Fruit fly (Drosophila melanogaster) whole organism, embryonic: ENCODE results near the gene CG31875.

Experiments used
- Aef1 ChIP-seq: fragments of 200-800 bp; sonication (Bioruptor generic); IDR thresholded peaks from 3 replicates; pipeline ENCODE4 v1.3.6; 2022; ENCODE audit warnings: missing biosample characterization, missing genetic modification characterization
- Atf6 ChIP-seq: fragments of 200-800 bp; sonication (Bioruptor generic); IDR thresholded peaks from 2 replicates; pipeline ENCODE4 v1.3.6; 2022; ENCODE audit warnings: missing biosample characterization, missing genetic modification characterization
- CG10267 ChIP-seq: fragments of 200-800 bp; sonication (Bioruptor generic); optimal IDR thresholded peaks from 2 replicates; lab custom pipeline; 2018; ENCODE audit warnings: missing biosample characterization, mild to moderate bottlenecking, missing genetic modification characterization, moderate library complexity
- CG10959 ChIP-seq: fragments of 200-800 bp; sonication (Bioruptor generic); IDR thresholded peaks from 2 replicates; pipeline ENCODE4 v1.3.6; 2022; ENCODE audit warnings: missing biosample characterization, missing genetic modification characterization
- CG11085 ChIP-seq: fragments of 200-800 bp; sonication (Bioruptor generic); IDR thresholded peaks from 2 replicates; pipeline ENCODE4 v1.3.6; 2022; ENCODE audit warnings: missing biosample characterization, missing genetic modification characterization
- CG11456 ChIP-seq: fragments of 200-800 bp; sonication (Bioruptor generic); IDR thresholded peaks from 3 replicates; pipeline ENCODE4 v1.3.6; 2022; ENCODE audit warnings: missing biosample characterization, missing genetic modification characterization
- CG15514 ChIP-seq: fragments of 200-800 bp; sonication (Bioruptor generic); optimal IDR thresholded peaks from 3 replicates; lab custom pipeline; 2017; ENCODE audit warnings: missing biosample characterization, missing genetic modification characterization, mild to moderate bottlenecking, moderate library complexity, missing genetic modification reagents
- CG16863 ChIP-seq: fragments of 200-800 bp; sonication (Bioruptor generic); optimal IDR thresholded peaks from 3 replicates; lab custom pipeline; 2016; ENCODE audit warnings: missing biosample characterization, missing genetic modification characterization
- CG17802 ChIP-seq: fragments of 200-800 bp; sonication (Bioruptor generic); optimal IDR thresholded peaks from 2 replicates; lab custom pipeline; 2018; ENCODE audit warnings: missing biosample characterization, mild to moderate bottlenecking, missing genetic modification characterization, moderate library complexity
- CG2712 ChIP-seq: fragments of 200-800 bp; optimal IDR thresholded peaks from 3 replicates; lab custom pipeline; 2019; ENCODE audit warnings: missing biosample characterization, mild to moderate bottlenecking, missing genetic modification characterization, moderate library complexity
- CG2889 ChIP-seq: fragments of 200-800 bp; sonication (Bioruptor generic); IDR thresholded peaks from 3 replicates; pipeline ENCODE4 v1.3.6; 2022; ENCODE audit warnings: missing biosample characterization, missing genetic modification characterization
- CG31224 ChIP-seq: fragments of 200-800 bp; sonication (Bioruptor generic); IDR thresholded peaks from 2 replicates; pipeline ENCODE4 v1.3.6; 2022; ENCODE audit warnings: missing biosample characterization, missing genetic modification characterization
- CG31365 ChIP-seq: fragments of 200-800 bp; sonication (Bioruptor generic); optimal IDR thresholded peaks from 2 replicates; lab custom pipeline; 2018; ENCODE audit warnings: missing biosample characterization, mild to moderate bottlenecking, missing genetic modification characterization
- CG31388 ChIP-seq: fragments of 200-800 bp; sonication (Bioruptor generic); optimal IDR thresholded peaks from 2 replicates; lab custom pipeline; 2016; ENCODE audit warnings: missing biosample characterization, missing genetic modification characterization
- CG3163 ChIP-seq: fragments of 200-800 bp; sonication (Bioruptor generic); optimal IDR thresholded peaks from 3 replicates; lab custom pipeline; 2016; ENCODE audit warnings: missing biosample characterization, missing genetic modification characterization
- CG4820 ChIP-seq: fragments of 200-800 bp; sonication (Bioruptor generic); optimal IDR thresholded peaks from 3 replicates; lab custom pipeline; 2016; ENCODE audit warnings: missing biosample characterization, missing genetic modification characterization
- CG4854 ChIP-seq: fragments of 200-800 bp; sonication (Bioruptor generic); optimal IDR thresholded peaks from 2 replicates; lab custom pipeline; 2016; ENCODE audit warnings: missing biosample characterization, missing genetic modification characterization, inconsistent platforms
- CG8944 ChIP-seq: fragments of 200-800 bp; sonication (Bioruptor generic); optimal IDR thresholded peaks from 3 replicates; lab custom pipeline; 2016; ENCODE audit warnings: missing biosample characterization, missing genetic modification characterization
- CG9437 ChIP-seq: fragments of 200-800 bp; sonication (Bioruptor generic); optimal IDR thresholded peaks from 2 replicates; lab custom pipeline; 2018; ENCODE audit warnings: missing biosample characterization, mild to moderate bottlenecking, missing genetic modification characterization
- CkIIα-i1 ChIP-seq: fragments of 200-800 bp; sonication (Bioruptor generic); IDR thresholded peaks from 2 replicates; pipeline ENCODE4 v1.3.6; 2022; ENCODE audit warnings: missing biosample characterization, missing genetic modification characterization
- Dref ChIP-seq: fragments of 200-800 bp; sonication (Bioruptor generic); IDR thresholded peaks from 2 replicates; pipeline ENCODE4 v1.3.6; 2022; ENCODE audit warnings: missing biosample characterization, missing genetic modification characterization
- H2.0 ChIP-seq: fragments of 200-800 bp; sonication (Bioruptor generic); IDR thresholded peaks from 2 replicates; pipeline ENCODE4 v1.3.6; 2022; ENCODE audit warnings: missing biosample characterization, missing genetic modification characterization
- Hey ChIP-seq: fragments of 200-800 bp; sonication (Bioruptor generic); optimal IDR thresholded peaks from 3 replicates; lab custom pipeline; 2018; ENCODE audit warnings: missing biosample characterization, mild to moderate bottlenecking, missing genetic modification characterization
- Jarid2 ChIP-seq: fragments of 200-800 bp; sonication (Bioruptor generic); optimal IDR thresholded peaks from 3 replicates; lab custom pipeline; 2017; ENCODE audit warnings: mild to moderate bottlenecking, missing biosample characterization, missing genetic modification reagents, missing genetic modification characterization
- MESR4 ChIP-seq: fragments of 200-800 bp; sonication (Bioruptor generic); optimal IDR thresholded peaks from 2 replicates; lab custom pipeline; 2018; ENCODE audit warnings: missing biosample characterization, mild to moderate bottlenecking, missing genetic modification characterization, moderate library complexity
- Oli ChIP-seq: fragments of 200-800 bp; sonication (Bioruptor generic); optimal IDR thresholded peaks from 2 replicates; lab custom pipeline; 2018; ENCODE audit warnings: missing biosample characterization, mild to moderate bottlenecking, missing genetic modification characterization, moderate library complexity
- Rx ChIP-seq: fragments of 200-800 bp; sonication (Bioruptor generic); IDR thresholded peaks from 2 replicates; pipeline ENCODE4 v1.3.6; 2022; ENCODE audit warnings: missing biosample characterization, missing genetic modification characterization
- ara ChIP-seq: fragments of 200-800 bp; sonication (Bioruptor generic); IDR thresholded peaks from 2 replicates; pipeline ENCODE4 v1.3.6; 2022; ENCODE audit warnings: missing biosample characterization, missing genetic modification characterization
- bab2 ChIP-seq: fragments of 200-800 bp; sonication (Bioruptor generic); optimal IDR thresholded peaks from 2 replicates; lab custom pipeline; 2016; ENCODE audit warnings: missing biosample characterization, missing genetic modification characterization
- bbx ChIP-seq: fragments of 200-800 bp; sonication (Bioruptor generic); IDR thresholded peaks from 2 replicates; pipeline ENCODE4 v1.3.6; 2022; ENCODE audit warnings: missing biosample characterization, missing genetic modification characterization; ENCODE audit not compliant: partially characterized antibody
- bowl ChIP-seq: fragments of 200-800 bp; sonication (Bioruptor generic); IDR thresholded peaks from 2 replicates; pipeline ENCODE4 v1.3.6; 2022; ENCODE audit warnings: missing biosample characterization, missing genetic modification characterization
- cg ChIP-seq: fragments of 200-800 bp; sonication (Bioruptor generic); optimal IDR thresholded peaks from 3 replicates; lab custom pipeline; 2019; ENCODE audit warnings: missing biosample characterization, mild to moderate bottlenecking, missing genetic modification characterization, moderate library complexity
- chm ChIP-seq: fragments of 200-800 bp; sonication (Bioruptor generic); IDR thresholded peaks from 2 replicates; pipeline ENCODE4 v1.3.6; 2022; ENCODE audit warnings: missing biosample characterization, missing genetic modification characterization
- disco-r ChIP-seq: fragments of 200-800 bp; sonication (Bioruptor generic); optimal IDR thresholded peaks from 2 replicates; lab custom pipeline; 2016; ENCODE audit warnings: missing biosample characterization, missing genetic modification characterization
- dmrt99B ChIP-seq: fragments of 200-800 bp; sonication (Bioruptor generic); optimal IDR thresholded peaks from 2 replicates; lab custom pipeline; 2018; ENCODE audit warnings: missing biosample characterization, mild to moderate bottlenecking, missing genetic modification characterization, moderate library complexity
- exex ChIP-seq: fragments of 200-800 bp; sonication (Bioruptor generic); optimal IDR thresholded peaks from 4 replicates; lab custom pipeline; 2018; ENCODE audit warnings: missing biosample characterization, mild to moderate bottlenecking, missing genetic modification characterization, moderate library complexity
- fd96Cb ChIP-seq: fragments of 200-800 bp; sonication (Bioruptor generic); optimal IDR thresholded peaks from 2 replicates; lab custom pipeline; 2018; ENCODE audit warnings: missing biosample characterization, mild to moderate bottlenecking, missing genetic modification characterization, moderate library complexity
- gce ChIP-seq: fragments of 200-800 bp; sonication (Bioruptor generic); IDR thresholded peaks from 3 replicates; pipeline ENCODE4 v1.3.6; 2022; ENCODE audit warnings: missing biosample characterization, missing genetic modification characterization
- nau ChIP-seq: fragments of 200-800 bp; sonication (Bioruptor generic); optimal IDR thresholded peaks from 3 replicates; lab custom pipeline; 2017; ENCODE audit warnings: missing biosample characterization, mild to moderate bottlenecking, missing genetic modification characterization, missing genetic modification reagents
- onecut ChIP-seq: fragments of 200-800 bp; sonication (Bioruptor generic); IDR thresholded peaks from 2 replicates; pipeline ENCODE4 v1.3.6; 2022; ENCODE audit warnings: missing biosample characterization, missing genetic modification characterization
- pb ChIP-seq: fragments of 200-800 bp; sonication (Bioruptor generic); optimal IDR thresholded peaks from 3 replicates; lab custom pipeline; 2016; ENCODE audit warnings: missing biosample characterization, missing genetic modification characterization
- peb ChIP-seq: fragments of 200-800 bp; sonication (Bioruptor generic); IDR thresholded peaks from 2 replicates; pipeline ENCODE4 v1.3.6; 2022; ENCODE audit warnings: missing biosample characterization, missing genetic modification characterization
- pho ChIP-seq: fragments of 200-800 bp; sonication (Bioruptor generic); optimal IDR thresholded peaks from 2 replicates; lab custom pipeline; 2016; ENCODE audit warnings: missing biosample characterization, missing genetic modification characterization
- prd ChIP-seq, 3 experiments: fragments of >200 bp in 2 of 3; fragments of 200-800 bp in 1 of 3; sonication (Bioruptor generic) in 1 of 3; optimal IDR thresholded peaks in 2 of 3; IDR thresholded peaks in 1 of 3; 2 replicates in 2 of 3; 3 replicates in 1 of 3; pipeline versions ENCODE4 v1.3.6 to Lab custom; 2017 to 2022; ENCODE audit warnings: missing biosample characterization in 1 of 3, missing genetic modification characterization in 1 of 3
- psq ChIP-seq: fragments of 200-800 bp; sonication (Bioruptor generic); optimal IDR thresholded peaks from 2 replicates; lab custom pipeline; 2017; ENCODE audit warnings: missing biosample characterization, missing genetic modification characterization
- ranshi ChIP-seq: fragments of 200-800 bp; sonication (Bioruptor generic); IDR thresholded peaks from 2 replicates; pipeline ENCODE4 v1.3.6; 2022; ENCODE audit warnings: missing biosample characterization, missing genetic modification characterization
- salm ChIP-seq: fragments of 200-800 bp; sonication (Bioruptor generic); optimal IDR thresholded peaks from 2 replicates; lab custom pipeline; 2018; ENCODE audit warnings: missing biosample characterization, mild to moderate bottlenecking, missing genetic modification characterization
- slp2 ChIP-seq: fragments of 200-800 bp; sonication (Bioruptor generic); optimal IDR thresholded peaks from 2 replicates; lab custom pipeline; 2016; ENCODE audit warnings: missing biosample characterization, missing genetic modification characterization
- tgo ChIP-seq: fragments of 200-800 bp; sonication (Bioruptor generic); IDR thresholded peaks from 3 replicates; pipeline ENCODE4 v1.3.6; 2022; ENCODE audit warnings: missing biosample characterization, missing genetic modification characterization
- usp ChIP-seq: fragments of >200 bp; optimal IDR thresholded peaks from 2 replicates; lab custom pipeline; 2017; ENCODE audit warnings: missing biosample characterization, missing genetic modification characterization

The CG31875 gene

DNA sequence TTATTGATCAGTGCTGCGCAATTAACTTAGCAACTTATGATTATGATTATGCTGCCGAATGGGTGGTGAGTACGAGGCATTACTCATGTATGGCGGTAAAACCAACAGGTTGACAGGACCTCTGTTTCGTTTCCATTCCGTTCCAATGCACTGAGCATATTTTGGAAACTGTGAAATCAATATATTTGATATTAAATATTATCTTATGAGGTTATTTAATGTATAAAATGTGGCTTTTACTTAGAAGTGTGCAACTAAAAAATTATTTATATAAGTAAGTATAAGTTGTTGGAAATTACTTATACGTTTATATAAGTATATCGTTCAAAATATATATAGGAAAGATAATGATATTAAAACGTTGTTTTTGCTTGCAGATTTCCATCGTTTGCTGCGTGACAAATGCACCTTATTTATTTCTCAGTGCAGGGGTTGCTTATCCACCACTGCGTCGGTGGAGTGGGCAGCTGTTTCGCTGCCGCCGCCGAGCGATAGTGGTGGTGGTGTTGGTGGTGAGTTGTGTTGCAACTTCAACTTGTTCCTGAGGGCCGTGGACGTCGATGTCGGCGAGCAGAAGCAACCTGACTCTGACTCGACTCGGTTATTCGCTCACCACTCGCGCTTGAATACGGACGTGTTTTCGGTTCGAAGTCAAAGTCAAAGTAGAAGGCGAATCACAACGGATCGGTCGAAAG lies 18.3 kb downstream of the CG31875 start, which contains the start of gene bib (continued):
- TF ChIP-seq Atf6: peak; percentile 62
- TF ChIP-seq chm (GFP tag; lab: Robert Waterston, UW): peak; percentile 85
- peak; percentile 21 for TF ChIP-seq CG17802
- TF ChIP-seq ranshi (GFP tag; lab: Robert Waterston, UW): peak; percentile 14; the same call in 1 of the 2 replicates
- peak; percentile 26; the same call in 1 of the 2 replicates for TF ChIP-seq CG31224
- 0 out of 3 replicates have a peak, but pooled peaks have one; percentile 38 for TF ChIP-seq CG2889 (GFP tag; lab: Robert Waterston, UW)
- TF ChIP-seq Aef1 (GFP tag; lab: Robert Waterston, UW): peak; percentile 44
- peak; percentile 69 for TF ChIP-seq CG4820 (GFP tag; lab: Kevin White, UChicago)
- TF ChIP-seq Oli: peak; percentile 84
- peak; percentile 85 for TF ChIP-seq fd96Cb (tag; lab: Kevin White, UChicago)
- TF ChIP-seq Jarid2 (GFP tag; lab: Kevin White, UChicago): peak; percentile 84
- peak; percentile 54 for TF ChIP-seq CG4854 (GFP tag; lab: Kevin White, UChicago)
- TF ChIP-seq CG8944 (GFP tag; lab: Kevin White, UChicago): no peak
- TF ChIP-seq ara (GFP tag; lab: Robert Waterston, UW): peak; percentile 63
- peak; percentile 58 for TF ChIP-seq tgo (GFP tag; lab: Robert Waterston, UW)
- no peak for TF ChIP-seq Rx (GFP tag; lab: Robert Waterston, UW)
- TF ChIP-seq slp2 (GFP tag; lab: Kevin White, UChicago): no peak
- TF ChIP-seq peb (GFP tag; lab: Robert Waterston, UW): peak; percentile 48
- peak; percentile 52 for TF ChIP-seq CG15514 (GFP tag; lab: Kevin White, UChicago)
- no peak for TF ChIP-seq CkIIα-i1 (GFP tag; lab: Robert Waterston, UW)
- peak; percentile 88 for TF ChIP-seq dmrt99B (tag; lab: Kevin White, UChicago)
- TF ChIP-seq prd (optimal IDR thresholded peaks at IDR 0.05; lab: Kevin White, UChicago): no peak
- TF ChIP-seq prd (GFP tag; IDR thresholded peaks at IDR 0.05; lab: Robert Waterston, UW): peak; percentile 81
- TF ChIP-seq pb (GFP tag; lab: Kevin White, UChicago): no peak
- no peak for TF ChIP-seq CG16863
- no peak for TF ChIP-seq bab2 (GFP tag; lab: Kevin White, UChicago)
- TF ChIP-seq onecut (GFP tag; lab: Robert Waterston, UW): peak; percentile 75
- TF ChIP-seq CG10267 (tag; lab: Kevin White, UChicago): peak; percentile 89
- TF ChIP-seq Dref (GFP tag; lab: Robert Waterston, UW): 0 out of 2 replicates have a peak, but pooled peaks have one; percentile 33
- peak; percentile 79 for TF ChIP-seq CG10959
- peak; percentile 55 for TF ChIP-seq psq
- no peak for TF ChIP-seq CG31365 (tag; lab: Kevin White, UChicago)
- TF ChIP-seq nau: peak; percentile 76
- peak; percentile 68 for TF ChIP-seq salm (tag; lab: Kevin White, UChicago)
- TF ChIP-seq disco-r (GFP tag; lab: Kevin White, UChicago): no peak
- TF ChIP-seq CG31388 (GFP tag; lab: Kevin White, UChicago): peak; percentile 32
- TF ChIP-seq usp: no peak
- peak; percentile 8 for TF ChIP-seq MESR4 (GFP tag; lab: Kevin White, UChicago)
- no peak for TF ChIP-seq CG11085 (GFP tag; lab: Robert Waterston, UW)
- TF ChIP-seq CG11456 (GFP tag; lab: Robert Waterston, UW): no peak
- TF ChIP-seq Hey (tag; lab: Kevin White, UChicago): no peak
- TF ChIP-seq CG2712 (tag; lab: Kevin White, UChicago): peak; percentile 95
- TF ChIP-seq pho (GFP tag; lab: Kevin White, UChicago): no peak
- 0 out of 2 replicates have a peak, but pooled peaks have one; percentile 26 for TF ChIP-seq bowl (GFP tag; lab: Robert Waterston, UW)
- TF ChIP-seq CG9437 (GFP tag; lab: Kevin White, UChicago): peak; percentile 80
- peak; percentile 10 for TF ChIP-seq cg (GFP tag; lab: Kevin White, UChicago)
- TF ChIP-seq bbx (GFP tag; lab: Robert Waterston, UW): peak; percentile 45
- peak; percentile 31 for TF ChIP-seq exex
- 0 out of 2 replicates have a peak, but pooled peaks have one; percentile 31 for TF ChIP-seq H2.0 (GFP tag; lab: Robert Waterston, UW)
- TF ChIP-seq CG3163 (GFP tag; lab: Kevin White, UChicago): no peak
- no peak; the same call in 2 of the 3 replicates for TF ChIP-seq gce (GFP tag; lab: Robert Waterston, UW)
